Worm (Caenorhabditis elegans): ENCODE data around the gene cyp-33C3.

DNA sequence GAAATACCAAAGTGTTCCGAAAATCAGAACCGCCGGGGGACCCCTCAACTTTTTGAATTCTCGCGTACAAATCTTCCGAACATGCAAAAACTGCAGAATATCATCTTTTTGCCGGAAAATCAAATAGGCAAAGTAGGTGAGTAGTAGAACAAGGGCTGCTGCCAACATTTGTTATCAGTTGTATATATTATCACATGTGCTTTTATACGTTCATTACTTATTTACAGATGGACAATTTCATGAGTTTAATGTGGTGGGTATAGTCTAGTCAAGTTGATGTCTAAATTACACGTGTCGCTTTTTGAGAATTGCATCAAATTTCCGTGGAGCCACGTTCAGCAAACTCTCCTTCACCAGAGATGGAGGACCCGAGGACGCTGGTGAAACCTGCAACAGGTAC, 41.3 kb upstream of the cyp-33C3 start, which contains the start of gene cyp-32B1:
- TF ChIP-seq ztf-11 (tag; optimal IDR thresholded peaks at IDR 0.05), result no peak
- TF ChIP-seq nhr-77 (tag; optimal IDR thresholded peaks at IDR 0.05), result no peak
- TF ChIP-seq nhr-25 (tag; optimal IDR thresholded peaks at IDR 0.05), result no peak
- no peak for TF ChIP-seq R02D3.7 (tag; optimal IDR thresholded peaks at IDR 0.05)
- TF ChIP-seq nhr-11 (tag; optimal IDR thresholded peaks at IDR 0.05), result no peak
- no peak for TF ChIP-seq sem-4 (tag; optimal IDR thresholded peaks at IDR 0.05)
- no peak for TF ChIP-seq nhr-237 (tag; optimal IDR thresholded peaks at IDR 0.05)
- no peak for TF ChIP-seq mdl-1 (tag; optimal IDR thresholded peaks at IDR 0.05)
- TF ChIP-seq ztf-4 (tag; optimal IDR thresholded peaks at IDR 0.05), result no peak

Measured in whole organism, L2 larva.